Fruit fly (Drosophila melanogaster): ENCODE measurements around the gene CSN1b.

Gene CSN1b

dm6 chr3L:18867521-18867920, 37.2 kb downstream of the CSN1b start, which contains the start of gene Dysb (continued):
- TF ChIP-seq dsf (GFP tag; optimal IDR thresholded peaks at IDR 0.05; ENCODE audit: borderline replicate concordance) (peak; percentile 37), Jra (GFP tag; optimal IDR thresholded peaks at IDR 0.05) (peak; percentile 48), jim (GFP tag; optimal IDR thresholded peaks at IDR 0.05) (no peak)

dm6 chr3L:18865447-18866367, 39.0 kb downstream of the CSN1b start, which contains the start of gene CG14074:
TSS of gene CG14074 (plus strand) at chr3L:18866225.
- TF ChIP-seq woc (GFP tag; optimal IDR thresholded peaks at IDR 0.05) (peak; percentile 11), sage (GFP tag; optimal IDR thresholded peaks at IDR 0.05) (peak; percentile 64), lola (GFP tag; optimal IDR thresholded peaks at IDR 0.05) (no peak), brk (GFP tag; optimal IDR thresholded peaks at IDR 0.05) (peak; percentile 0), Rel (GFP tag; optimal IDR thresholded peaks at IDR 0.05) (no peak), Rel (tag; optimal IDR thresholded peaks at IDR 0.05) (peak; percentile 52), N (GFP tag; optimal IDR thresholded peaks at IDR 0.05) (no peak)

dm6 chr3L:18863327-18863726, 41.4 kb downstream of the CSN1b start, which contains the start of gene CG6865:
TSS of gene CG6865 (plus strand) at chr3L:18863647.
- TF ChIP-seq pan (optimal IDR thresholded peaks at IDR 0.05) (no peak), OdsH (GFP tag; optimal IDR thresholded peaks at IDR 0.05) (no peak), dsf (GFP tag; optimal IDR thresholded peaks at IDR 0.05; ENCODE audit: borderline replicate concordance) (no peak), jim (GFP tag; optimal IDR thresholded peaks at IDR 0.05) (no peak), Hnf4 (GFP tag; optimal IDR thresholded peaks at IDR 0.05) (no peak), Hr83 (GFP tag; optimal IDR thresholded peaks at IDR 0.05; ENCODE audit: poor library complexity, severe bottlenecking) (no peak)

dm6 chr3L:18861893-18862292, 42.8 kb downstream of the CSN1b start:
- TF ChIP-seq ey (GFP tag; optimal IDR thresholded peaks at IDR 0.05) (no peak), Dfd (GFP tag; optimal IDR thresholded peaks at IDR 0.05) (no peak), Mio (GFP tag; optimal IDR thresholded peaks at IDR 0.05) (no peak), tai (GFP tag; optimal IDR thresholded peaks at IDR 0.05) (no peak), h (GFP tag; optimal IDR thresholded peaks at IDR 0.05) (no peak), OdsH (GFP tag; optimal IDR thresholded peaks at IDR 0.05) (no peak), rgr (GFP tag; optimal IDR thresholded peaks at IDR 0.05) (no peak), fru (GFP tag; optimal IDR thresholded peaks at IDR 0.05) (no peak), CG9705 (GFP tag; optimal IDR thresholded peaks at IDR 0.05) (no peak), CG32264 (GFP tag; optimal IDR thresholded peaks at IDR 0.05) (no peak), Hnf4 (GFP tag; optimal IDR thresholded peaks at IDR 0.05) (no peak), usp (GFP tag; optimal IDR thresholded peaks at IDR 0.05) (no peak), psq (GFP tag; optimal IDR thresholded peaks at IDR 0.05) (no peak)

- TF ChIP-seq foxo (GFP tag; optimal IDR thresholded peaks at IDR 0.05): no peak
- TF ChIP-seq HLH106 (tag; optimal IDR thresholded peaks at IDR 0.05): no peak
- TF ChIP-seq sv (GFP tag; optimal IDR thresholded peaks at IDR 0.05): no peak
- TF ChIP-seq tai (GFP tag; optimal IDR thresholded peaks at IDR 0.05): no peak
- no peak for TF ChIP-seq Hr83 (GFP tag; optimal IDR thresholded peaks at IDR 0.05; ENCODE audit: poor library complexity, severe bottlenecking)
- no peak for TF ChIP-seq sage (GFP tag; optimal IDR thresholded peaks at IDR 0.05)
- TF ChIP-seq Hnf4 (GFP tag; optimal IDR thresholded peaks at IDR 0.05): no peak
- TF ChIP-seq usp (GFP tag; optimal IDR thresholded peaks at IDR 0.05): no peak
- no peak for TF ChIP-seq pan (optimal IDR thresholded peaks at IDR 0.05)
- no peak for TF ChIP-seq lola (GFP tag; optimal IDR thresholded peaks at IDR 0.05)
- no peak for TF ChIP-seq Sp1 (GFP tag; optimal IDR thresholded peaks at IDR 0.05)
Measured at dm6 chr3L:18860467-18860866, 44.3 kb downstream of the CSN1b start.

dm6 chr3L:18854412-18854811, 50.3 kb downstream of the CSN1b start:
- no peak for TF ChIP-seq foxo (GFP tag; optimal IDR thresholded peaks at IDR 0.05)
- no peak for TF ChIP-seq h (GFP tag; optimal IDR thresholded peaks at IDR 0.05)
- TF ChIP-seq ey (GFP tag; optimal IDR thresholded peaks at IDR 0.05): no peak
- TF ChIP-seq OdsH (GFP tag; optimal IDR thresholded peaks at IDR 0.05): no peak
